Worm (Caenorhabditis elegans): ENCODE data around the gene zmp-4.

The zmp-4 gene

DNA sequence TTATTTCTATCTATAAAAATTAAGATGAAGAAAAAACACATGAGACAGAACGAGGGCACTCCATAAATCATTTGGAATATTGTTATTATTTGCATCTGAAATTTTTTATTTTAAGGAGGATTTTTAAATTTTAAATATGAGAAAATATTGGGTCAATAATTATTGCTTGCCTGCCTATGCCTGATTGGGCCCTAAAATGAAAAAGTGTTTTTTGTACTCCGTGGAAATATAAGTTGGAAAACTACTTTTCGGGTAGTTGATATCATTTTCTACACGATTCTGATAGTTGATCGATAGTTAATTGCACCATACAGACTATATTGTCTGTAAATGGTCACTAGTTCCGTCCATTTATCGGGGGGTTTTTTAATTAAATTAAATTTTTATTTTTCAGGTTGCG is 6.8 kb upstream of the zmp-4 start, which contains the start of gene srg-55:
srg-55 (minus strand) TSS at position 101 of the 400 bp plus-strand sequence.
- TF ChIP-seq pax-3 (tag; optimal IDR thresholded peaks at IDR 0.05) = no peak

DNA sequence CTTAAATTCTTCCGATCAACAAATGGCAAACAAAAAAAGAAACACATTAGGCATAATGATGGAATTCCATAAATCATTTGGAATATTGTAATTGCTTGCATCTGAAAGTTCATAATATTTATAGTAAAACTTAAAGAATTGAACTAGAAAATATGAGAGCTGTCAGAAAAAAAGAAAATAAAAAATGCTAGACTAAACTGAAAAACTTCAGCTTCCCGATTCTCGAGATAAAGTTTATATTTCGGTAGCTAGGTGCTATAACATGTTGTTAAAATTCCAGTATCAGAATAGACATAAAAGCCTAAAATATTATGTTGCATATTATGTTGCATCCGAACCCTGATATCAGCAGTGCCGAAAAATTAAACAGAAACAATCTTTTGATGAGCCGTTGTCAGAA is 2.7 kb upstream of the zmp-4 start, which contains the start of gene srg-54:
srg-54 (minus strand) TSS at position 101 of the 400 bp plus-strand sequence.
- no peak for TF ChIP-seq dpl-1 (GFP tag; optimal IDR thresholded peaks at IDR 0.05)
- TF ChIP-seq zip-4 (GFP tag; optimal IDR thresholded peaks at IDR 0.05) = no peak
- TF ChIP-seq C16A3.4 (tag; optimal IDR thresholded peaks at IDR 0.05) = no peak
- no peak for TF ChIP-seq ztf-4 (tag; optimal IDR thresholded peaks at IDR 0.05)
- no peak for TF ChIP-seq nhr-237 (tag; optimal IDR thresholded peaks at IDR 0.05)
- TF ChIP-seq lsy-2 (tag; optimal IDR thresholded peaks at IDR 0.05) = no peak
- no peak for TF ChIP-seq nhr-76 (tag; optimal IDR thresholded peaks at IDR 0.05)
- TF ChIP-seq tbx-2 (tag; optimal IDR thresholded peaks at IDR 0.05) = no peak
- TF ChIP-seq unc-30 (tag; optimal IDR thresholded peaks at IDR 0.05) = no peak
- TF ChIP-seq pag-3 (tag; optimal IDR thresholded peaks at IDR 0.05; ENCODE audit: borderline replicate concordance, insufficient read depth) = no peak
- no peak for TF ChIP-seq nhr-71 (tag; optimal IDR thresholded peaks at IDR 0.05)
- TF ChIP-seq nhr-28 (tag; optimal IDR thresholded peaks at IDR 0.05) = no peak
- TF ChIP-seq mdl-1 (tag; optimal IDR thresholded peaks at IDR 0.05) = no peak
- no peak for TF ChIP-seq aly-2 (tag; optimal IDR thresholded peaks at IDR 0.05)

DNA sequence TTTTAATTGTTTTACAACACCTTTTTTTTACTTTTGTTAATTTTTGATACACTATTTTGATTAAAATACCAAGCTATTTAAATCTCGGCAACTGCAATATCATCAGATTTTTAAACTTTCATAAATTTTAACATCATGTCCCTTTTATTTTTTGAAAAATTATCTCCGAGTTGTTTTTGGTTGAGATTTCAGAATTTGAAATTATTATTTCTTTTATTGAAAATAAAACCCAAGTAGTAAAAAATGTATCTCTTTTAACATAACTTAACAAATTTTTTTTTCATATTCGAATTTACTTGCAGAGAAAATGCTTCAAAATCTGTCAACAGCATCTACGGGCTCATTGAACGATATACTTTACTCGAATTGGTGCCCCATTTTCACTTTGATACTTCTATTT is 5.8 kb downstream of the zmp-4 start, which contains the start of gene H12D21.11:
H12D21.11 (plus strand) TSS at position 301 of the 400 bp plus-strand sequence.
- TF ChIP-seq elt-2 (tag; optimal IDR thresholded peaks at IDR 0.05) (no peak), sup-37 (GFP tag; optimal IDR thresholded peaks at IDR 0.05) (no peak), ztf-11 (tag; optimal IDR thresholded peaks at IDR 0.05) (no peak), egl-27 (tag; optimal IDR thresholded peaks at IDR 0.05) (no peak), C04F5.9 (tag; optimal IDR thresholded peaks at IDR 0.05) (no peak), efl-1 (optimal IDR thresholded peaks at IDR 0.05) (no peak), efl-1 (GFP tag; optimal IDR thresholded peaks at IDR 0.05 in 1 of 2) (peak in 1 of 2 experiments; percentile 87), tlp-1 (tag; optimal IDR thresholded peaks at IDR 0.05) (no peak), nhr-47 (tag; optimal IDR thresholded peaks at IDR 0.05) (no peak), lir-3 (tag; optimal IDR thresholded peaks at IDR 0.05; ENCODE audit: poor library complexity) (no peak)

DNA sequence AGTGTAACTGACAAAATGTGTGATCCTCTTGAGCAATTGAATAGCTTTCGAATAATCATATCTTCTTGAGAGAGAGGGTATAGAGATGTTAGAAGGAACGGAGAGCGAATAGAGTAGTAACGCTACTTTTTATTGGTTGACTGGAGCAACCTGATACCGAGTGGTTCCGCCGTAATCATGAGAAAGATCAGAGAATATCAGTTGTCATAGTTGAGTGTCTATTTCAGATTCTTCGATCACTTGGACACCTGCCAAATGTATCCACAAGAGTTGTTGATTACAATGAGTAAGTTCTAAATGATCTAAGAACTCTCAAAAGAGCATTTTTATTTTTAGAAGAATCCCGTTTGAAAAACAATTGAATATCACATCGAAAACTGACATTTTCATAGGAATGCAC is 10.7 kb downstream of the zmp-4 start:
- TF ChIP-seq dsc-1 (tag; optimal IDR thresholded peaks at IDR 0.05) = peak; percentile 9
- no peak for TF ChIP-seq swsn-7 (tag; optimal IDR thresholded peaks at IDR 0.05)

DNA sequence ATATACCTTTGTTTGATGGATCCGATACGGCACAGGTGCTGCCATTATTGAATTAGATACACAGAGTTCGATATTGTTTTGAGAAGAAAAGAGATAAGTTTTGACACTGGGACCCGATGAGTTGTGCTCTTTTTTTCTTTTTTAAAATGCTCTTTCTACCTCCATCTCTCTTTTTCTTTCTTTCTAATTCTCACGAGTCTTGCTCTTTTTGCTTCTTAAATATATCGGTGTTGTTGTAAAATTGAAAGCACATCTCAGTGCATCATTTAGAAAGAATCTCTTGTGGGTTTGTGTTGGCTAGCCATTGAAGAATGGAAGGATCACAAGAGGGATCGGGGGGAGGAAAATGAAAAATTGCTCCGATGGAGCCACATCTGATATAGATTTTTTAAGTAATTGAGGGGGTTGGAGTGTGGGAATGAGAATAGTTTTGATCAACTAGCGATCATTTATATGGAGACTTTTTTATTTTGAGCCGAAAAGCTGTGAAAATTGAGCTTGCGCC is 12.0 kb downstream of the zmp-4 start, which contains the start of gene H12D21.9:
H12D21.9 (minus strand) TSS at position 148 of the 505 bp plus-strand sequence.
- TF ChIP-seq alr-1 (tag; optimal IDR thresholded peaks at IDR 0.05; ENCODE audit: borderline replicate concordance) (no peak), dsc-1 (tag; optimal IDR thresholded peaks at IDR 0.05) (peak; percentile 85), dpl-1 (GFP tag; optimal IDR thresholded peaks at IDR 0.05) (no peak), rnt-1 (tag; optimal IDR thresholded peaks at IDR 0.05) (no peak), C34B4.2 (tag; optimal IDR thresholded peaks at IDR 0.05) (no peak), mep-1 (tag; optimal IDR thresholded peaks at IDR 0.05) (peak; percentile 3), lsy-2 (tag; optimal IDR thresholded peaks at IDR 0.05) (peak in 1 of 2 experiments; percentile 2), pag-3 (tag; optimal IDR thresholded peaks at IDR 0.05; ENCODE audit: borderline replicate concordance, insufficient read depth) (no peak), ceh-82 (tag; optimal IDR thresholded peaks at IDR 0.05) (no peak), tbx-2 (tag; optimal IDR thresholded peaks at IDR 0.05) (no peak), snpc-4 (tag; optimal IDR thresholded peaks at IDR 0.05) (no peak), hpl-2 (GFP tag; optimal IDR thresholded peaks at IDR 0.05) (no peak), nhr-71 (tag; optimal IDR thresholded peaks at IDR 0.05) (peak; percentile 31), nhr-84 (tag; optimal IDR thresholded peaks at IDR 0.05) (no peak), mef-2 (tag; optimal IDR thresholded peaks at IDR 0.05) (no peak), hlh-4 (tag; optimal IDR thresholded peaks at IDR 0.05) (no peak), sup-37 (GFP tag; optimal IDR thresholded peaks at IDR 0.05) (no peak), lin-14 (GFP tag; optimal IDR thresholded peaks at IDR 0.05) (peak; percentile 53), efl-1 (optimal IDR thresholded peaks at IDR 0.05) (no peak), efl-1 (GFP tag; optimal IDR thresholded peaks at IDR 0.05 in 1 of 2) (peak in 1 of 2 experiments; percentile 31), elt-2 (tag; optimal IDR thresholded peaks at IDR 0.05) (no peak), pqm-1 (tag; optimal IDR thresholded peaks at IDR 0.05) (no peak), C16A3.4 (tag; optimal IDR thresholded peaks at IDR 0.05) (no peak), fkh-4 (tag; optimal IDR thresholded peaks at IDR 0.05; ENCODE audit: borderline replicate concordance) (peak; percentile 65), Y116A8C.19 (tag; optimal IDR thresholded peaks at IDR 0.05; ENCODE audit: borderline replicate concordance) (no peak), unc-98 (GFP tag; IDR thresholded peaks at IDR 0.05) (no peak), lir-3 (tag; optimal IDR thresholded peaks at IDR 0.05; ENCODE audit: poor library complexity) (no peak), vab-15 (tag; optimal IDR thresholded peaks at IDR 0.05) (no peak), pax-3 (tag; optimal IDR thresholded peaks at IDR 0.05) (no peak)

Data from whole organism, L1 larva.